Fruit fly (Drosophila melanogaster) whole organism, adult: Measurements from ENCODE around the gene CG4592.

Experiments used
- CG11617 ChIP-seq: fragments of 200-800 bp; sonication (Bioruptor generic); optimal IDR thresholded peaks from 2 replicates; lab custom pipeline; 2017; ENCODE audit warnings: mild to moderate bottlenecking, missing biosample characterization, missing genetic modification reagents, missing genetic modification characterization
- CG14711 ChIP-seq: fragments of 200-800 bp; sonication (Bioruptor generic); optimal IDR thresholded peaks from 2 replicates; lab custom pipeline; 2018; ENCODE audit warnings: missing biosample characterization, mild to moderate bottlenecking, missing genetic modification characterization, moderate library complexity
- CG5204 ChIP-seq: fragments of 200-800 bp; sonication (Bioruptor generic); optimal IDR thresholded peaks from 2 replicates; lab custom pipeline; 2016; ENCODE audit warnings: missing biosample characterization, missing genetic modification characterization
- CG7101 ChIP-seq: fragments of 200-800 bp; sonication (Bioruptor generic); optimal IDR thresholded peaks from 2 replicates; lab custom pipeline; 2018; ENCODE audit warnings: missing biosample characterization, mild to moderate bottlenecking, missing genetic modification characterization, moderate library complexity
- Clk ChIP-seq: fragments of 200-800 bp; sonication (Bioruptor generic); optimal IDR thresholded peaks from 2 replicates; lab custom pipeline; 2017; ENCODE audit warnings: missing biosample characterization, missing genetic modification characterization
- Mnt ChIP-seq: fragments of 200-800 bp; sonication (Bioruptor generic); optimal IDR thresholded peaks from 2 replicates; lab custom pipeline; 2016; ENCODE audit warnings: missing biosample characterization, mild to moderate bottlenecking, missing genetic modification characterization
- cic ChIP-seq: fragments of 200-800 bp; sonication (Bioruptor generic); optimal IDR thresholded peaks from 2 replicates; lab custom pipeline; 2017; ENCODE audit warnings: missing biosample characterization, mild to moderate bottlenecking, missing genetic modification characterization, moderate library complexity
- cnc ChIP-seq, 2 experiments: fragments of >200 bp; optimal IDR thresholded peaks; 2 replicates each; lab custom pipeline; 2017
- tj ChIP-seq: fragments of 200-800 bp; sonication (Bioruptor generic); optimal IDR thresholded peaks from 3 replicates; lab custom pipeline; 2017; ENCODE audit warnings: missing biosample characterization, mild to moderate bottlenecking, missing genetic modification characterization, moderate library complexity

DNA sequence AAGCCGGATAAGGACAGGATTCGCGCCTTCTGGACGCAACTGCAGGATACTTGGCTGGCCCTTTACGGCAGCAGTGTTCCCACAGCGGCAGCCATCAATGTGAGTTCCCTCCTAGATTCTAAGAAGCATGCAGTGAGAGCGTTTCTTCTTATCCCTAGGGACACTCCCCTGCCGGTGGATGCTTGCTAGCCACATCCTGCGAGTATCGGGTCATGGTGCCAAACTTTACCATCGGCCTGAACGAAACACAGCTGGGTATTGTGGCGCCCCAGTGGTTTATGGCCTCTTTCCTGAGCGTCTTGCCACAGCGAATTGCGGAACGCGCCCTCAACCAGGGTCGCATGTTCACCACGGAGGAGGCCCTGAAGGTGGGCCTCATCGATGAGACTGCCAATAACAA lies 2.2 kb upstream of the CG4592 start:
- TF ChIP-seq CG14711 (tag; lab: Kevin White, UChicago) (no peak), CG5204 (no peak), CG11617 (GFP tag; lab: Kevin White, UChicago) (no peak), Clk (GFP tag; lab: Kevin White, UChicago) (no peak), Mnt (no peak), cnc (optimal IDR thresholded peaks at IDR 0.05; lab: Kevin White, UChicago) (no peak), CG7101 (tag; lab: Kevin White, UChicago) (no peak), tj (GFP tag; lab: Kevin White, UChicago) (no peak), cic (GFP tag; lab: Kevin White, UChicago) (no peak)
